Worm (Caenorhabditis elegans) whole organism, young adult: ENCODE results near the gene M04D8.8.

ENCODE experiments used
- Y79H2A.3 ChIP-seq: fragments of 200-800 bp; sonication (Bioruptor generic); conservative IDR thresholded peaks from 2 replicates; pipeline ENCODE4 v1.3.6; 2022; ENCODE audit warnings: missing genetic modification reagents, missing genetic modification characterization, missing compliant biosample characterization
- athp-1 ChIP-seq: sonication (generic microtip); optimal IDR thresholded peaks from 2 replicates; lab custom pipeline; 2017; ENCODE audit warnings: mild to moderate bottlenecking, missing genetic modification characterization, missing compliant biosample characterization
- ceh-27 ChIP-seq: fragments of 200-800 bp; sonication (Bioruptor generic); optimal IDR thresholded peaks from 2 replicates; lab custom pipeline; 2018; ENCODE audit warnings: mild to moderate bottlenecking, missing genetic modification characterization, moderate library complexity, missing compliant biosample characterization
- pha-4 ChIP-seq: fragments of 150-350 bp; sonication (generic microtip); optimal IDR thresholded peaks from 2 replicates; lab custom pipeline; 2014; ENCODE audit warnings: missing biosample characterization, missing genetic modification reagents, missing genetic modification characterization

DNA sequence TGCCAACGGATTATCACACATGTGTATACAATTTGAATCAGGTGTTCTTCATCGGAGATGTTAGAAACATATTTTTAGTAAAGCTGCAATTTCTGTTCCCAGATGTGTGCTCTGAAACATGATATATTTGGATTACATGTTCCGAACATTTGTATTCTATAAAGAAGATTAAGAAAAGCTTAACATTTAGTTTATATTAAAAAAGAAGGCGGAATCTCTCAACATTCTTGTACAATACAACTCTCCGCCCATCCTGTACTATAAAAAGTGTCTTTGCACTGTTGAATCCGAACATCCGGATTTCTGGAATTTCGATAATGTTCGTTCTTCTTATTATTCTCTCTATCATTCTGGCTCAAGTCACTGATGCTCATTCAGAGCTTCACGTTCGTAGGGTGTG lies 6.0 kb upstream of the M04D8.8 start, which contains the start of gene ins-23:
- TF ChIP-seq athp-1 (tag; lab: Kevin White, UChicago): no peak
- TF ChIP-seq Y79H2A.3 (GFP tag; lab: Robert Waterston, UW): no peak
- TF ChIP-seq pha-4: no peak
- no peak for TF ChIP-seq ceh-27 (GFP tag; lab: Kevin White, UChicago)
